Fruit fly (Drosophila melanogaster) Kc167 (cell line): ENCODE data around the gene CG33687.

Experiments used
- Myc ChIP-seq: fragments of >200 bp; optimal IDR thresholded peaks from 2 replicates; lab custom pipeline; 2017; ENCODE audit warnings: missing external identifiers
- Sin3A ChIP-seq: fragments of >200 bp; optimal IDR thresholded peaks from 2 replicates; lab custom pipeline; 2018; ENCODE audit warnings: missing external identifiers
- h ChIP-seq: fragments of >200 bp; optimal IDR thresholded peaks from 3 replicates; lab custom pipeline; 2018; ENCODE audit warnings: missing external identifiers
- insv ChIP-seq: fragments of >200 bp; optimal IDR thresholded peaks from 3 replicates; lab custom pipeline; 2018; ENCODE audit warnings: missing external identifiers
- psq ChIP-seq: fragments of >200 bp; optimal IDR thresholded peaks from 2 replicates; lab custom pipeline; 2017; ENCODE audit warnings: missing external identifiers
- ttk ChIP-seq: sonication (Bioruptor generic); optimal IDR thresholded peaks from 2 replicates; lab custom pipeline; 2017; ENCODE audit warnings: missing external identifiers

DNA sequence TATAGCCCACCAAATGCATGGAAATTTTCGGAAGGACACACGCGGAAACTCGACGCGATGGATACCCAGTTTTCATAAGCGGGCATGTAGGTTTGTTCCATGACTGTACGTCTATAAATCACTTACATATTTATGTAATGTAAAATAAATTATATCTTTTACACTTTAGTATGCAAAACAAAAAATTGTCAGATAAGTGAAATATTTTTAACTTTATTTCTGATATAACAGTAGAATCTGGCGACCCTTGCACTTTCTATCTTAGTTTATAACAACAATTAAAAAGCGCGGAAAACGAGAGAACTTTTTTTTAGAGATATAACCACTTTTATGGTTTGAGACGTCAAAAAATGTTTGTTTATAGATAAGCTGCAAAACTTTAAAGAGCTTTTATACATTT lies 19.9 kb upstream of the CG33687 start:
- TF ChIP-seq Myc (lab: Kevin White, UChicago) (no peak), psq (lab: Kevin White, UChicago) (no peak), Sin3A (lab: Kevin White, UChicago) (no peak), insv (lab: Kevin White, UChicago) (no peak), ttk (no peak), h (lab: Kevin White, UChicago) (no peak)
